Worm (Caenorhabditis elegans): Measurements from ENCODE around the gene ZK632.2.

Gene ZK632.2

DNA sequence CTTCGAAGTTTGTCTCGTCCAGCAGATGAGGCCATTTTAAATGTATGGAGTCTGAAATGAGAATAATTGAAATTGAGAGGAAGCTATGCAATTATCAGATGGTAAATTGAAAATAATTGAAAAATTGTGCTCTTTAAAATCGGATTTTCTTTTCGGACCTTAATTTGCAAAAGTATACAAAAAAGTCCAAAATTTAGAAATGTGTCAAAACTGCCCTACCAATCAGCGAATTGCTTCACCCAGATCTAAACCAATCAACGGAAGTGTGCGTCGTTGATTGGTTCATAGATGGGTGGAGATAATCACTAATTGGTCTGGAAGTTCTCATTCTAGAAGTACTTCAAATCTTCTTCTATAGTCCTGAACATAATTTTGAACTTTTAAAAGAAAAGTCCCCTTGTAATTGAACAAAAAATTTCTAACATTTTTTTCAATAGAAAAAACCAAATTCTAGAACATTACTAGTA, 9.3 kb upstream of the ZK632.2 start, which contains the start of gene R10E11.5:
TSS of gene R10E11.5 (minus strand) at position 51 of the 467 bp plus-strand sequence.
- no peak for TF ChIP-seq fkh-2 (tag; optimal IDR thresholded peaks at IDR 0.05)
- peak; percentile 70 for TF ChIP-seq nfya-1 (tag; optimal IDR thresholded peaks at IDR 0.05; ENCODE audit: insufficient read depth)

DNA sequence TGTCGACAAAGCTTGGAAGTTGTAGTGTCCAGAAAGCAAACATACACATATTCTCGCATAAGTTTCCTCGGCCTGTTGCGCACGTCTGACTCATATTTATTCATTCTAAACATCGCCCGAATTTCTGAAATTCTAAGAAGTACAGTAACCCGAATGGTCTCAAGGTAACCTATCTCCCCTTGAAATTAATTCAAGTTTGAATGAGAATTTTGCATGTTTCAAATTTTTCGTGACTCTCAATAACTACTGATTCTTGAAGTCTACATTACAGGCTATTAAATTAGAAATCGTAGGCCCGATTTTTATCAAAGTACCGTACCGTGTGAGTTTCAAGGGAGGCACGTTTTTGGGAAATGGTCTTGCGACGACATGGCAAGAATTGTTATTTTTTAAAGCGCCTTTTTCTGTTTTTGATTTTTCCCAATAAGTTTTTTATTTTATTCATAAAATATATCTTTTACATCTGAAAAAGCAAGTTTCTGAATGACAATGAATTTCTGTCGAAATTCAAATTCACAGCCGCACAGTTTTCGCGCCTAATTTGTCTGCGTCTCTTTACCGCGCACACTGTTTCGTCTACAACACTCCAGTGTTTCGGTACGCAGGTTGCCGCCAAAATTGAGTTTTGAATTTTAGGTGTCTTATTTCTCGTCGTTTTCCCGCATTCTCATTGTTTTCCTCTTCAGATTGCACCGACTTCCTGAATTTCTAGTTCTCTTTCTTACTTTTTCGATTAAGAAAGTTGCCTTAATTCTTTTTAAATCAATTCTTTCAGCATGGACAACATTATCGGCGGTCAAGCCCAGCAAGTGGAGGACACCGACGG, 5.1 kb upstream of the ZK632.2 start, which contains the start of the genes R10E11.9 and mcm-6:
TSS of gene R10E11.9 (minus strand) at position 51 of the 826 bp plus-strand sequence.
TSS of gene mcm-6 (plus strand) at position 776 of the 826 bp plus-strand sequence.
- no peak for TF ChIP-seq egl-27 (tag; optimal IDR thresholded peaks at IDR 0.05)
- TF ChIP-seq nfya-1 (tag; optimal IDR thresholded peaks at IDR 0.05; ENCODE audit: insufficient read depth) = peak; percentile 18
- TF ChIP-seq unc-62 (GFP tag; optimal IDR thresholded peaks at IDR 0.05) = no peak
- TF ChIP-seq nhr-25 (tag; optimal IDR thresholded peaks at IDR 0.05) = peak; percentile 72
- no peak for TF ChIP-seq ZK546.5 (tag; optimal IDR thresholded peaks at IDR 0.05)
- no peak for TF ChIP-seq elt-3 (tag; optimal IDR thresholded peaks at IDR 0.05)

DNA sequence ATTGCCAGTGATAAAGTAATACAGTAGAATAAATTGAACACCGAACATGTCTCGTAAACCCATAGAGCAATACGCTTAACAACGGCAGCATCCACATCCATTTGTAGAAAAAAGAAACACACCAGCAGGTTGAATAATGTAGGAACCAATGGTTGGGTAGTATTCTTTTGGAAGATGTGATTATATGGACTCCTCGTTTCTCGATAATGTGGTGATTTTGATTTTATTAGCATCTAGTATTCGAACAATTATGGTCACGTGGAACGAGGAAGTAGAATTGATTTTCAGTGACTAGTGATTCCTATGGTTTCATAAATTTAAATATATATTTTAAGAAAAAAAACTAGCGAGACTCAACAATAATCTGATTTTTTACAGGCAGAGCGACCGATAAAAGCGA, 2.5 kb upstream of the ZK632.2 start, which contains the start of gene srxa-10:
TSS of gene srxa-10 (minus strand) at position 101 of the 400 bp plus-strand sequence.
- TF ChIP-seq nhr-76 (tag; optimal IDR thresholded peaks at IDR 0.05) = no peak
- TF ChIP-seq aly-2 (tag; optimal IDR thresholded peaks at IDR 0.05) = no peak
- no peak for TF ChIP-seq skn-1 (tag; optimal IDR thresholded peaks at IDR 0.05)
- TF ChIP-seq ZK546.5 (tag; optimal IDR thresholded peaks at IDR 0.05) = no peak
- TF ChIP-seq nhr-28 (tag; optimal IDR thresholded peaks at IDR 0.05) = no peak
- no peak for TF ChIP-seq unc-62 (GFP tag; optimal IDR thresholded peaks at IDR 0.05)
- no peak for TF ChIP-seq nhr-11 (tag; optimal IDR thresholded peaks at IDR 0.05)
- TF ChIP-seq zag-1 (tag; optimal IDR thresholded peaks at IDR 0.05) = no peak
- TF ChIP-seq ceh-82 (tag; optimal IDR thresholded peaks at IDR 0.05) = no peak
- no peak for TF ChIP-seq nhr-77 (tag; optimal IDR thresholded peaks at IDR 0.05)
- no peak for TF ChIP-seq eor-1 (tag; optimal IDR thresholded peaks at IDR 0.05)
- TF ChIP-seq mdl-1 (tag; optimal IDR thresholded peaks at IDR 0.05) = no peak
- no peak for TF ChIP-seq sea-2 (GFP tag; optimal IDR thresholded peaks at IDR 0.05)
- TF ChIP-seq nfya-1 (tag; optimal IDR thresholded peaks at IDR 0.05; ENCODE audit: insufficient read depth) = no peak
- TF ChIP-seq fkh-2 (tag; optimal IDR thresholded peaks at IDR 0.05) = no peak
- no peak for TF ChIP-seq fos-1 (tag; optimal IDR thresholded peaks at IDR 0.05)
- TF ChIP-seq ceh-28 (tag; optimal IDR thresholded peaks at IDR 0.05) = no peak

DNA sequence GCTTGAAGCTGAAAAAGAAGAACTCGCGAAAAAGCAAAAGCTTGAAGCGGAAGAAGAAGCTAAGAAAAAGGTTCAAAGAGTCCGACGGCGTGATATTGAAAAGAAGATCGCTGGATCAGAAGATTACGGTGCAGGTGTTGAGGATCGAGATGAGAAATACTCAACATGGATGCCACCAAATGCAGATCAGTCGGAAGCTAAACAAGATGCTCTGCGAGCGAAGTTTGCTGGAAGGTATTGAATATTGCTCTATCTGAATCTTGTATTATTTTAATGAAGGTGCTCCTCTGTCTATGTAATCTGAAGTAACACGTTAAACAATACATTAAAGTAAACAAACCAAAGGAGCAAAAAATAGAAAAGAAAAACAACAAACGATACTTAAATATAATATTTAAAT, 3.1 kb downstream of the ZK632.2 start:
- TF ChIP-seq daf-12 (tag; optimal IDR thresholded peaks at IDR 0.05) = no peak
- TF ChIP-seq lsy-12 (tag; optimal IDR thresholded peaks at IDR 0.05) = no peak
- TF ChIP-seq snpc-4 (tag; optimal IDR thresholded peaks at IDR 0.05) = no peak
- no peak for TF ChIP-seq ceh-16 (tag; optimal IDR thresholded peaks at IDR 0.05)
- TF ChIP-seq nhr-12 (tag; optimal IDR thresholded peaks at IDR 0.05) = no peak
- TF ChIP-seq ama-1 (optimal IDR thresholded peaks at IDR 0.05) = peak; percentile 50
- TF ChIP-seq skn-1 (tag; optimal IDR thresholded peaks at IDR 0.05) = no peak
- no peak for TF ChIP-seq ceh-28 (tag; optimal IDR thresholded peaks at IDR 0.05)

DNA sequence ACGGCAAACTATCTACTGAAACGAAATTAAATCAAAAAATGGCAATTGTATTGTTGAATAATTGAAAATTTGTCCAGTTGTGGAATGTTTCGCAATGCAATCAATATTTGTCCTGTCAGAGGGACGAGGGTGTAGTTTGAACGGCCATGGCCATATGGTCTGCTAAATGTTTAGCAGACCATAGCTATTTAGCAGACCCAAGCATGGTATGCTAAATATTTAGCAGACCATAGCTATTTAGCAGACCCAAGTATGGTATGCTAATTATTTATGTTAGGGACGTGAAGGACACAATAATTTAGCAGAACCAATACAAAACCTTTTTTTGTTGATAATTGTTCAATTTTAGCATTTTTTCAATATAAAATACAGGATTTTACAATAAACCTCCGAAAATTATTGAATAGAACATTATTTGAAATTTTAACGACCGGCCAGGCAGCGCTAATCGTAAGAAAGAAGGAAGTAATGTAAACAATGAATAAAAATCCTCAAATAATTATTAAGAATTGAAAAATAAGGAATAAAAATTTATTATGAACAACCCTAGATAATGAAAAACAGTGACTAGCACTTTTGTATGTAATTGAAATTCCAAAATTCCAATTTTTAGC, 6.2 kb downstream of the ZK632.2 start, which contains the start of gene riok-3:
TSS of gene riok-3 (minus strand) at position 15 of the 614 bp plus-strand sequence.
- peak; percentile 12 for TF ChIP-seq nfya-1 (tag; optimal IDR thresholded peaks at IDR 0.05; ENCODE audit: insufficient read depth)
- TF ChIP-seq nhr-237 (tag; optimal IDR thresholded peaks at IDR 0.05) = no peak
- TF ChIP-seq nhr-23 (tag; optimal IDR thresholded peaks at IDR 0.05) = peak; percentile 36
- no peak for TF ChIP-seq sea-2 (GFP tag; optimal IDR thresholded peaks at IDR 0.05)
- peak; percentile 62 for TF ChIP-seq ama-1 (optimal IDR thresholded peaks at IDR 0.05)
- peak; percentile 20 for TF ChIP-seq elt-2 (tag; optimal IDR thresholded peaks at IDR 0.05)
- peak; percentile 33 for TF ChIP-seq nhr-25 (tag; optimal IDR thresholded peaks at IDR 0.05)
